Fruit fly (Drosophila melanogaster) S2 (cell line): ENCODE measurements around the gene CG18213.

Experiments
- CG8478 ChIP-seq: fragments of >200 bp; optimal IDR thresholded peaks from 2 replicates; lab custom pipeline; 2018
- CTCF ChIP-seq, 2 experiments: fragments of >200 bp; optimal IDR thresholded peaks; 2 replicates each; lab custom pipeline; 2018

dm6 chr3R:16987220-16987923 is 52.6 kb downstream of the CG18213 start, which contains the start of gene CG18622:
- TF ChIP-seq CG8478 (no peak), CTCF (optimal IDR thresholded peaks at IDR 0.05; lab: Kevin White, UChicago) (no peak)
